Fruit fly (Drosophila melanogaster) ovary, adult (tissue): ENCODE results near the gene Gr10a.
A peak's percentile ranks its signal among the peaks of the same experiment; 100 is the strongest.

ENCODE experiments used
- CG17801 ChIP-seq: fragments of 200-800 bp; optimal IDR thresholded peaks from 2 replicates; lab custom pipeline; 2019; ENCODE audit warnings: missing biosample characterization, mild to moderate bottlenecking, missing genetic modification characterization, moderate library complexity; ENCODE audit not compliant: partially characterized antibody

The Gr10a gene

dm6 chrX:11372764-11373712 is 44.2 kb downstream of the Gr10a start:
- TF ChIP-seq CG17801 (GFP tag; lab: Kevin White, UChicago) = peak; percentile 94

- TF ChIP-seq CG17801 (GFP tag; lab: Kevin White, UChicago) = no peak
These were observed 45.6 kb downstream of the Gr10a start for dm6 chrX:11371613-11372012.

DNA sequence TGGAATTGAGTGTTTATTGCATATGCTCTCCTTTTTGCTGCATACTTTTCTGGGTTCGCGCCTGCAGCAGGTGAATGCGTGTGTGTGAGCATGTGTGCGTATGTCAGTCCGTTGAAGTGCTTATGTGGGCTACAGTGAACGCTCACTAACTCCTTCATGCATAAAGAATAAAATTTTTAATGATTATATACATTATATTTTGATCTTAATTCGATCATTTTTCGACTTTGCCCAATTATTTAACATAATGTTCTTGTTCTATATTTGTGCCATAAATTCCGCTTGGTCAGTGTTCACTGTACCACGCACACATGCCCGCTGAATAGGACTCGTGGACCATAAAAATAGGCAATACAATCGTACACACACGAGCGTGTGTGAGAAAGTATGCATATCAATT is 46.4 kb downstream of the Gr10a start:
- TF ChIP-seq CG17801 (GFP tag; lab: Kevin White, UChicago) = no peak

- TF ChIP-seq CG17801 (GFP tag; lab: Kevin White, UChicago) = no peak
These were observed 47.8 kb downstream of the Gr10a start, which contains the start of gene dlg1 for dm6 chrX:11369374-11369773. Gene dlg1, plus strand, starts transcription at chrX:11369665.

DNA sequence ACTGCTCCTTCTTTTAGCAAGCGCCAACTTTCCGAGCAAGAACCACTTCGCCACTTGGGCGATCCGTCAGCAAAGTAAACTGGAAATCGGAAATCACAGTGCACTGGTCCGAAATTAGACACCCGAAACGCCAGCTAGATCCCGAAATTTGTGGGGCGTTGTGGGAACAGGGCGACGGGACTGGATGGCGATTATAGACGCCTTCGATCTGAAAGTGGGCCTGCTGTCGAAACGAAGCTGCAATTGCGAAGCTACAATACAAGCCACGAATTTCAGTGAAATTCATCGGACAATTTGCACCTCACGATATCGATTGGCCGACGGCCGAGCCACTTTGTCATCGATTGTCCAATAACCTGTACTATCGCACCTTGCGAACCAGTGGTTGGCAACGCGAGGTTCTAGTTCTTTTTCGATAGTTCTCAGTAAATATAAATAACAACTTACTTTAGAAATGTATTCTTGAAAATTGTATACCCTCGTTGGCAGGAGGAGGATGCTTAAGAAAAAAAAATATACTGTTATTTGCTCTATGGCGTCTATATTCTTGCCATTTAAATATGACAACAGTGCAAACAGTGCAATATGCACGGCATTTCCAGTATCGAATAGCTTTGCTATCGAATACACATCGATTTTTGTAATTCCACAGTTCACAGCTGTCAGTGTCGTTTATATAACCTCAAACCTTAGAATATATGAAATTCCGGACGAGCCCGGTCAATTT is 49.3 kb downstream of the Gr10a start, which contains the start of the genes hop and Tim8:
TSS of gene hop (minus strand) at position 316 of the 727 bp plus-strand sequence.
TSS of gene Tim8 (plus strand) at position 663 of the 727 bp plus-strand sequence.
- TF ChIP-seq CG17801 (GFP tag; lab: Kevin White, UChicago) = no peak
